Worm (Caenorhabditis elegans) whole organism, L4 larva: ENCODE results near the gene Y6E2A.4.

Experiments used
- dve-1 ChIP-seq: sonication (generic microtip); optimal IDR thresholded peaks from 2 replicates; lab custom pipeline; 2017; ENCODE audit warnings: antibody characterized with exemption, mild to moderate bottlenecking, missing genetic modification characterization, missing compliant biosample characterization; ENCODE audit not compliant: insufficient read depth
- lsy-2 ChIP-seq, 2 experiments: fragments of 150-350 bp in 1 of 2; sonication (generic microtip) in 1 of 2; optimal IDR thresholded peaks; 2 replicates each; lab custom pipeline; 2014 to 2017; ENCODE audit warnings: missing biosample characterization in 2 of 2, missing genetic modification characterization in 2 of 2
- mdl-1 ChIP-seq, 2 experiments: fragments of 150-350 bp in 1 of 2; sonication (generic microtip) in 1 of 2; optimal IDR thresholded peaks; 2 replicates each; lab custom pipeline; 2014 to 2017; ENCODE audit warnings: missing biosample characterization in 2 of 2, missing genetic modification characterization in 2 of 2
- mep-1 ChIP-seq: fragments of 150-350 bp; sonication (generic microtip); optimal IDR thresholded peaks from 3 replicates; lab custom pipeline; 2014; ENCODE audit warnings: missing biosample characterization, missing genetic modification characterization
- sdz-12 ChIP-seq: fragments of 200-800 bp; sonication (Bioruptor generic); optimal IDR thresholded peaks from 2 replicates; lab custom pipeline; 2018; ENCODE audit warnings: mild to moderate bottlenecking, missing genetic modification characterization, missing compliant biosample characterization
- snpc-4 ChIP-seq: fragments of 150-350 bp; optimal IDR thresholded peaks from 2 replicates; lab custom pipeline; 2014; ENCODE audit warnings: missing biosample characterization, missing genetic modification characterization
- spr-3 ChIP-seq: fragments of 200-800 bp; sonication (Bioruptor generic); optimal IDR thresholded peaks from 2 replicates; lab custom pipeline; 2018; ENCODE audit warnings: mild to moderate bottlenecking, missing genetic modification characterization, missing compliant biosample characterization

DNA sequence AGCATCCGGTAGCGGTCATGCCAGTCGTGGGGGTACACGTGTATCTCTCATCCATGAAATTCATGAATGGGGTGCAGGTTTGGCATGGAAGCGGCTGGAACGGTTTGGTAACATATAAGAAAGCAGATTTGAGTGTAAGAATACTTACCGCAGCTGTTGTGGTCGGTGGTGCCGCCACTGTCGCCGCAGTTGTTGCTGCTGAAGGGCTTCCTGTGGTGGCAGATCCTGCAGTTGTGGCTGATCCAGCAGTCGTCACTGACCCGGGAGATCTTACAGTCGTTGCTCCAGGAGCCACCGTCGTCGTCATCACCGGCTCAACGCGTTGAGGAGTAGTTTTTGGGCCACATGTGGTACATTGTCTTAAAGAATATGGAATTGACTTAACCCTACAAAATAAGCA, 16.4 kb upstream of the Y6E2A.4 start:
- TF ChIP-seq mdl-1 (tag; optimal IDR thresholded peaks at IDR 0.05; lab: Kevin White, UChicago) (no peak), dve-1 (tag; lab: Kevin White, UChicago) (no peak), sdz-12 (GFP tag; lab: Kevin White, UChicago) (no peak), spr-3 (GFP tag; lab: Kevin White, UChicago) (no peak), mep-1 (no peak), lsy-2 (tag; optimal IDR thresholded peaks at IDR 0.05; lab: Kevin White, UChicago) (no peak), snpc-4 (tag; lab: Kevin White, UChicago) (no peak)
